Fruit fly (Drosophila melanogaster) whole organism, embryonic: ENCODE measurements around the gene cpx.
A peak's percentile ranks its signal among the peaks of the same experiment; 100 is the strongest.

Source experiments
- Antp ChIP-seq: fragments of 200-800 bp; sonication (Bioruptor generic); optimal IDR thresholded peaks from 3 replicates; lab custom pipeline; 2016; ENCODE audit warnings: missing biosample characterization, missing genetic modification characterization
- BEAF-32 ChIP-seq: fragments of 200-800 bp; sonication (Bioruptor generic); optimal IDR thresholded peaks from 3 replicates; lab custom pipeline; 2017; ENCODE audit warnings: missing biosample characterization, missing genetic modification characterization, mild to moderate bottlenecking, moderate library complexity, missing genetic modification reagents
- CG10654 ChIP-seq: fragments of 200-800 bp; sonication (Bioruptor generic); optimal IDR thresholded peaks from 2 replicates; lab custom pipeline; 2016; ENCODE audit warnings: missing biosample characterization, missing genetic modification characterization
- CG10959 ChIP-seq: fragments of 200-800 bp; sonication (Bioruptor generic); IDR thresholded peaks from 2 replicates; pipeline ENCODE4 v1.3.6; 2022; ENCODE audit warnings: missing biosample characterization, missing genetic modification characterization
- CG11695 ChIP-seq: fragments of 200-800 bp; sonication (Bioruptor generic); IDR thresholded peaks from 3 replicates; pipeline ENCODE4 v1.3.6; 2022; ENCODE audit warnings: missing biosample characterization, missing genetic modification characterization
- CG12155 ChIP-seq: fragments of 200-800 bp; sonication (Bioruptor generic); optimal IDR thresholded peaks from 3 replicates; lab custom pipeline; 2016; ENCODE audit warnings: missing biosample characterization, missing genetic modification characterization
- CG12769 ChIP-seq: fragments of 200-800 bp; sonication (Bioruptor generic); optimal IDR thresholded peaks from 2 replicates; lab custom pipeline; 2019; ENCODE audit warnings: missing biosample characterization, mild to moderate bottlenecking, missing genetic modification characterization, moderate library complexity
- CG14441 ChIP-seq: fragments of 200-800 bp; sonication (Bioruptor generic); IDR thresholded peaks from 2 replicates; pipeline ENCODE4 v1.3.6; 2022; ENCODE audit warnings: missing biosample characterization, missing genetic modification characterization
- CG15696 ChIP-seq: fragments of 200-800 bp; sonication (Bioruptor generic); optimal IDR thresholded peaks from 2 replicates; lab custom pipeline; 2019; ENCODE audit warnings: missing biosample characterization, mild to moderate bottlenecking, missing genetic modification characterization, moderate library complexity
- CG34224 ChIP-seq: fragments of 200-800 bp; sonication (Bioruptor generic); IDR thresholded peaks from 3 replicates; pipeline ENCODE4 v1.3.6; 2022; ENCODE audit warnings: missing biosample characterization, missing genetic modification characterization; ENCODE audit not compliant: partially characterized antibody
- CG34376 ChIP-seq: fragments of 200-800 bp; sonication (Bioruptor generic); optimal IDR thresholded peaks from 2 replicates; lab custom pipeline; 2018; ENCODE audit warnings: missing biosample characterization, mild to moderate bottlenecking, missing genetic modification characterization
- CG3726 ChIP-seq: fragments of 200-800 bp; sonication (Bioruptor generic); IDR thresholded peaks from 3 replicates; pipeline ENCODE4, ENCODE4 v1.3.6; 2022; ENCODE audit warnings: missing biosample characterization, missing genetic modification characterization
- CG42726 ChIP-seq: fragments of 200-800 bp; sonication (Bioruptor generic); IDR thresholded peaks from 2 replicates; pipeline ENCODE4 v1.3.6; 2022; ENCODE audit warnings: missing biosample characterization, missing genetic modification characterization; ENCODE audit not compliant: partially characterized antibody
- CG4360 ChIP-seq: fragments of 200-800 bp; sonication (Bioruptor generic); IDR thresholded peaks from 2 replicates; pipeline ENCODE4 v1.3.6; 2022; ENCODE audit warnings: missing biosample characterization, missing genetic modification characterization
- CG4707 ChIP-seq: fragments of 200-800 bp; sonication (Bioruptor generic); optimal IDR thresholded peaks from 2 replicates; lab custom pipeline; 2018; ENCODE audit warnings: missing biosample characterization, mild to moderate bottlenecking, missing genetic modification characterization, moderate library complexity
- CG6654 ChIP-seq: fragments of 200-800 bp; sonication (Bioruptor generic); optimal IDR thresholded peaks from 2 replicates; lab custom pipeline; 2017; ENCODE audit warnings: missing biosample characterization, mild to moderate bottlenecking, missing genetic modification characterization
- CG6791 ChIP-seq: fragments of 200-800 bp; sonication (Bioruptor generic); IDR thresholded peaks from 3 replicates; pipeline ENCODE4 v1.3.6; 2022; ENCODE audit warnings: missing biosample characterization, missing genetic modification characterization; ENCODE audit not compliant: partially characterized antibody
- CG9817 ChIP-seq: fragments of 200-800 bp; sonication (Bioruptor generic); optimal IDR thresholded peaks from 2 replicates; lab custom pipeline; 2018; ENCODE audit warnings: missing biosample characterization, mild to moderate bottlenecking, missing genetic modification characterization, moderate library complexity
- Fer3 ChIP-seq: fragments of 200-800 bp; sonication (Bioruptor generic); optimal IDR thresholded peaks from 2 replicates; lab custom pipeline; 2018; ENCODE audit warnings: missing biosample characterization, mild to moderate bottlenecking, missing genetic modification characterization, moderate library complexity
- MBD-R2 ChIP-seq: fragments of 200-800 bp; sonication (Bioruptor generic); IDR thresholded peaks from 2 replicates; pipeline ENCODE4 v1.3.6; 2022; ENCODE audit warnings: missing biosample characterization, missing genetic modification characterization
- MESR4 ChIP-seq: fragments of 200-800 bp; sonication (Bioruptor generic); optimal IDR thresholded peaks from 2 replicates; lab custom pipeline; 2018; ENCODE audit warnings: missing biosample characterization, mild to moderate bottlenecking, missing genetic modification characterization, moderate library complexity
- Meics ChIP-seq: fragments of 200-800 bp; sonication (Bioruptor generic); optimal IDR thresholded peaks from 2 replicates; lab custom pipeline; 2017; ENCODE audit warnings: missing biosample characterization, mild to moderate bottlenecking, missing genetic modification characterization
- NfI ChIP-seq: fragments of 200-800 bp; sonication (Bioruptor generic); optimal IDR thresholded peaks from 3 replicates; lab custom pipeline; 2018; ENCODE audit warnings: missing biosample characterization, mild to moderate bottlenecking, missing genetic modification characterization, moderate library complexity
- amos ChIP-seq: fragments of 200-800 bp; sonication (Bioruptor generic); IDR thresholded peaks from 2 replicates; pipeline ENCODE4 v1.3.6; 2022; ENCODE audit warnings: missing biosample characterization, missing genetic modification characterization; ENCODE audit not compliant: partially characterized antibody
- bab2 ChIP-seq: fragments of 200-800 bp; sonication (Bioruptor generic); optimal IDR thresholded peaks from 2 replicates; lab custom pipeline; 2016; ENCODE audit warnings: missing biosample characterization, missing genetic modification characterization
- bowl ChIP-seq: fragments of 200-800 bp; sonication (Bioruptor generic); IDR thresholded peaks from 2 replicates; pipeline ENCODE4 v1.3.6; 2022; ENCODE audit warnings: missing biosample characterization, missing genetic modification characterization
- dpn ChIP-seq, 2 experiments: fragments of 200-800 bp; sonication (Bioruptor generic); optimal IDR thresholded peaks; 3 replicates each; lab custom pipeline; 2016; ENCODE audit warnings: missing biosample characterization in 2 of 2, missing genetic modification characterization in 2 of 2
- emc ChIP-seq: fragments of 200-800 bp; sonication (Bioruptor generic); optimal IDR thresholded peaks from 2 replicates; lab custom pipeline; 2016; ENCODE audit warnings: missing biosample characterization, missing genetic modification characterization
- fu2 ChIP-seq: fragments of 200-800 bp; sonication (Bioruptor generic); optimal IDR thresholded peaks from 2 replicates; lab custom pipeline; 2016; ENCODE audit warnings: missing biosample characterization, missing genetic modification characterization
- jigr1 ChIP-seq: fragments of 200-800 bp; sonication (Bioruptor generic); IDR thresholded peaks from 3 replicates; pipeline ENCODE4 v1.3.6; 2022; ENCODE audit warnings: missing biosample characterization, missing genetic modification characterization
- lbe ChIP-seq: fragments of 200-800 bp; sonication (Bioruptor generic); optimal IDR thresholded peaks from 2 replicates; lab custom pipeline; 2016; ENCODE audit warnings: missing biosample characterization, mild to moderate bottlenecking, missing genetic modification characterization
- mirr ChIP-seq: fragments of 200-800 bp; sonication (Bioruptor generic); optimal IDR thresholded peaks from 3 replicates; lab custom pipeline; 2018; ENCODE audit warnings: missing biosample characterization, mild to moderate bottlenecking, missing genetic modification characterization
- oc ChIP-seq: fragments of 200-800 bp; sonication (Bioruptor generic); optimal IDR thresholded peaks from 2 replicates; lab custom pipeline; 2018; ENCODE audit warnings: missing biosample characterization, mild to moderate bottlenecking, missing genetic modification characterization, moderate library complexity
- onecut ChIP-seq: fragments of 200-800 bp; sonication (Bioruptor generic); IDR thresholded peaks from 2 replicates; pipeline ENCODE4 v1.3.6; 2022; ENCODE audit warnings: missing biosample characterization, missing genetic modification characterization
- repo ChIP-seq: fragments of 200-800 bp; sonication (Bioruptor generic); optimal IDR thresholded peaks from 2 replicates; lab custom pipeline; 2016; ENCODE audit warnings: missing biosample characterization, missing genetic modification characterization
- scrt ChIP-seq: fragments of 200-800 bp; sonication (Bioruptor generic); optimal IDR thresholded peaks from 2 replicates; lab custom pipeline; 2018; ENCODE audit warnings: missing biosample characterization, mild to moderate bottlenecking, missing genetic modification characterization, moderate library complexity
- sens-2 ChIP-seq: fragments of 200-800 bp; sonication (Bioruptor generic); IDR thresholded peaks from 2 replicates; pipeline ENCODE4 v1.3.6; 2022; ENCODE audit warnings: missing biosample characterization, missing genetic modification characterization
- sisA ChIP-seq: fragments of 200-800 bp; sonication (Bioruptor generic); IDR thresholded peaks from 2 replicates; pipeline ENCODE4 v1.3.6; 2022; ENCODE audit warnings: missing biosample characterization, missing genetic modification characterization
- sob ChIP-seq: fragments of 200-800 bp; sonication (Bioruptor generic); IDR thresholded peaks from 2 replicates; pipeline ENCODE4 v1.3.6; 2022; ENCODE audit warnings: missing biosample characterization, missing genetic modification characterization
- ssp ChIP-seq: fragments of 200-800 bp; sonication (Bioruptor generic); IDR thresholded peaks from 2 replicates; pipeline ENCODE4 v1.3.6; 2022; ENCODE audit warnings: missing biosample characterization, missing genetic modification characterization
- sug ChIP-seq: fragments of 200-800 bp; optimal IDR thresholded peaks from 2 replicates; lab custom pipeline; 2019; ENCODE audit warnings: missing biosample characterization, mild to moderate bottlenecking, missing genetic modification characterization, moderate library complexity
- tin ChIP-seq: fragments of 200-800 bp; sonication (Bioruptor generic); optimal IDR thresholded peaks from 3 replicates; lab custom pipeline; 2016; ENCODE audit warnings: missing biosample characterization, missing genetic modification characterization
- tll ChIP-seq, 2 experiments: fragments of 200-800 bp in 1 of 2; fragments of >200 bp in 1 of 2; sonication (Bioruptor generic) in 1 of 2; optimal IDR thresholded peaks; 2 replicates each; lab custom pipeline; 2017 to 2019; ENCODE audit warnings: missing biosample characterization in 2 of 2, missing genetic modification characterization in 2 of 2, mild to moderate bottlenecking in 1 of 2, moderate library complexity in 1 of 2
- tx ChIP-seq: fragments of 200-800 bp; sonication (Bioruptor generic); optimal IDR thresholded peaks from 2 replicates; lab custom pipeline; 2016; ENCODE audit warnings: missing biosample characterization, missing genetic modification characterization
- vnd ChIP-seq: fragments of 200-800 bp; sonication (Bioruptor generic); IDR thresholded peaks from 3 replicates; pipeline ENCODE4 v1.3.6; 2022; ENCODE audit warnings: missing biosample characterization, missing genetic modification characterization; ENCODE audit not compliant: partially characterized antibody
- z ChIP-seq: fragments of 200-800 bp; sonication (Bioruptor generic); IDR thresholded peaks from 3 replicates; pipeline ENCODE4 v1.3.6; 2022; ENCODE audit warnings: missing biosample characterization, missing genetic modification characterization

The cpx gene

dm6 chr3R:4318589-4318988, 38.6 kb downstream of the cpx start:
- TF ChIP-seq CG3726 (GFP tag; lab: Robert Waterston, UW) (no peak), MBD-R2 (GFP tag; lab: Robert Waterston, UW) (peak; percentile 30; the same call in 1 of the 2 replicates), onecut (peak; percentile 96)

DNA sequence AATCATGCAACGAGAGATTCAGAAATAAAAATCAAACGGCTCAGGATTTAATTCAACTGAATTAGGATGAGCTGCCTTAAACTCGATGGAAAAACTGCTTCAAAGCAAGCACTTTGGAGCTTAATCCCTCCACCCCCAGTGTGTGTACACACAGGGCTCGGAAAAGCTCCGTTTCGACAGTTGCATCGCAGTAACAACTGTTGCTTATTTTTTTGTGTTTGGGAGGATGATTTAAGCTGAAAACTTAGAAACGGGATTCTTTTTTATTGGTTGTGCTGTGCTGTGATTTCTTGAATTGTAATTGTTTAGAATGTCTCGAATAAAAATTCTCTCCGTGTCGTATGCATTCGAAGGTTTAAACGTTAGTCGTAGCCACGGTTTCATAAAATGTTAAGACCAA, 39.0 kb downstream of the cpx start, which contains the start of gene Syt14:
Gene Syt14, minus strand, starts transcription at position 71 of the 400 bp plus-strand sequence.
- TF ChIP-seq scrt (GFP tag; lab: Kevin White, UChicago): peak; percentile 95
- no peak for TF ChIP-seq tll (GFP tag; optimal IDR thresholded peaks at IDR 0.05; lab: Kevin White, UChicago)

dm6 chr3R:4319507-4320138, 39.6 kb downstream of the cpx start, which contains the start of gene CG9795:
Gene CG9795 (plus strand): TSS chr3R:4319683.
- TF ChIP-seq CG12155 (GFP tag; lab: Kevin White, UChicago) (peak; percentile 7), fu2 (peak; percentile 3), CG42726 (peak; percentile 61; the same call in 1 of the 2 replicates), sisA (no peak), sug (peak; percentile 93), jigr1 (GFP tag; lab: Robert Waterston, UW) (no peak), bab2 (no peak), NfI (no peak), mirr (no peak), CG4707 (GFP tag; lab: Kevin White, UChicago) (peak; percentile 9), tin (GFP tag; lab: Kevin White, UChicago) (peak; percentile 6), bowl (GFP tag; lab: Robert Waterston, UW) (no peak), MESR4 (peak; percentile 93), CG9817 (tag; lab: Kevin White, UChicago) (no peak), ssp (peak; percentile 41; the same call in 1 of the 2 replicates), vnd (peak; percentile 88), Fer3 (tag; lab: Kevin White, UChicago) (peak; percentile 7), oc (tag; lab: Kevin White, UChicago) (peak; percentile 7), CG6791 (peak; percentile 97), CG34376 (GFP tag; lab: Kevin White, UChicago) (peak; percentile 27), CG11695 (peak; percentile 91), amos (GFP tag; lab: Robert Waterston, UW) (peak; percentile 90), sob (GFP tag; lab: Robert Waterston, UW) (peak; percentile 71), BEAF-32 (peak; percentile 80), CG12769 (tag; lab: Kevin White, UChicago) (no peak), emc (GFP tag; lab: Kevin White, UChicago) (no peak), CG6654 (GFP tag; lab: Kevin White, UChicago) (no peak), z (GFP tag; lab: Robert Waterston, UW) (no peak), CG34224 (peak; percentile 93), tx (GFP tag; lab: Kevin White, UChicago) (peak; percentile 25), repo (GFP tag; lab: Kevin White, UChicago) (peak; percentile 34), CG14441 (no peak), lbe (GFP tag; lab: Kevin White, UChicago) (no peak), dpn (GFP tag; optimal IDR thresholded peaks at IDR 0.05; lab: Kevin White, UChicago) (peak; percentile 16 to 43), Antp (GFP tag; lab: Kevin White, UChicago) (peak; percentile 49), CG15696 (tag; lab: Kevin White, UChicago) (no peak), CG10654 (GFP tag; lab: Kevin White, UChicago) (no peak), CG4360 (GFP tag; lab: Robert Waterston, UW) (no peak), Meics (GFP tag; lab: Kevin White, UChicago) (peak; percentile 37), CG10959 (GFP tag; lab: Robert Waterston, UW) (no peak), sens-2 (GFP tag; lab: Robert Waterston, UW) (no peak)
